Worm (Caenorhabditis elegans) whole organism, L4 larva: Measurements from ENCODE around the gene F32H5.3.

ENCODE experiments used
- D1046.2 ChIP-seq: fragments of 200-800 bp; sonication (Bioruptor generic); IDR thresholded peaks from 2 replicates; pipeline ENCODE4 v1.3.6; 2022; ENCODE audit warnings: missing genetic modification characterization, missing compliant biosample characterization
- F26F4.8 ChIP-seq: fragments of 200-800 bp; sonication (Bioruptor generic); conservative IDR thresholded peaks from 2 replicates; pipeline ENCODE4 v1.3.6; 2022; ENCODE audit warnings: missing genetic modification characterization, missing compliant biosample characterization
- F37D6.2 ChIP-seq: sonication (generic microtip); optimal IDR thresholded peaks from 2 replicates; lab custom pipeline; 2016; ENCODE audit warnings: mild to moderate bottlenecking, missing genetic modification characterization, missing compliant biosample characterization
- R02D3.7 ChIP-seq: fragments of 150-350 bp; sonication (generic microtip); optimal IDR thresholded peaks from 3 replicates; lab custom pipeline; 2014; ENCODE audit warnings: missing biosample characterization, missing genetic modification characterization
- T26A8.4 ChIP-seq: fragments of 200-800 bp; sonication (Bioruptor generic); IDR thresholded peaks from 2 replicates; pipeline ENCODE4 v1.3.6; 2022; ENCODE audit warnings: missing genetic modification characterization, missing compliant biosample characterization
- Y48G9A.11 ChIP-seq: fragments of 200-800 bp; sonication (Bioruptor generic); IDR thresholded peaks from 2 replicates; pipeline ENCODE4 v1.3.6; 2022; ENCODE audit warnings: missing genetic modification reagents, missing genetic modification characterization, missing compliant biosample characterization
- Y75B8A.6 ChIP-seq: fragments of 200-800 bp; sonication (Bioruptor generic); IDR thresholded peaks from 2 replicates; pipeline ENCODE4 v1.3.6; 2022; ENCODE audit warnings: missing genetic modification reagents, missing genetic modification characterization, missing compliant biosample characterization
- aha-1 ChIP-seq: fragments of 150-350 bp; peaks from one replicate; lab custom pipeline; 2014; ENCODE audit warnings: missing biosample characterization, missing genetic modification characterization
- ama-1 ChIP-seq: fragments of 150-350 bp; optimal IDR thresholded peaks from 2 replicates; lab custom pipeline; 2014; ENCODE audit warnings: inconsistent platforms, mixed read lengths
- arid-1 ChIP-seq: fragments of 200-800 bp; sonication (Bioruptor generic); conservative IDR thresholded peaks from 2 replicates; pipeline ENCODE4 v1.3.6; 2022; ENCODE audit warnings: missing genetic modification reagents, missing genetic modification characterization, missing compliant biosample characterization
- ceh-20 ChIP-seq: fragments of 200-800 bp; sonication (Bioruptor generic); IDR thresholded peaks from 2 replicates; pipeline ENCODE4 v1.3.6; 2022; ENCODE audit warnings: missing genetic modification reagents, missing genetic modification characterization, missing compliant biosample characterization
- ceh-28 ChIP-seq: fragments of 150-350 bp; optimal IDR thresholded peaks from 2 replicates; lab custom pipeline; 2014; ENCODE audit warnings: missing biosample characterization, missing genetic modification reagents, missing genetic modification characterization
- ceh-82 ChIP-seq: sonication (generic microtip); optimal IDR thresholded peaks from 2 replicates; lab custom pipeline; 2017; ENCODE audit warnings: missing biosample characterization, missing genetic modification characterization
- ctbp-1 ChIP-seq: fragments of 200-800 bp; sonication (Bioruptor generic); IDR thresholded peaks from 2 replicates; pipeline ENCODE4 v1.3.6; 2022; ENCODE audit warnings: missing genetic modification reagents, missing genetic modification characterization, missing compliant biosample characterization
- dmd-8 ChIP-seq: fragments of 200-800 bp; sonication (Bioruptor generic); IDR thresholded peaks from 2 replicates; pipeline ENCODE4 v1.3.6; 2022; ENCODE audit warnings: missing genetic modification characterization, missing compliant biosample characterization
- dmd-9 ChIP-seq: fragments of 200-800 bp; sonication (Bioruptor generic); IDR thresholded peaks from 2 replicates; pipeline ENCODE4 v1.3.6; 2022; ENCODE audit warnings: missing genetic modification reagents, missing genetic modification characterization, missing compliant biosample characterization
- dve-1 ChIP-seq: sonication (generic microtip); optimal IDR thresholded peaks from 2 replicates; lab custom pipeline; 2017; ENCODE audit warnings: antibody characterized with exemption, mild to moderate bottlenecking, missing genetic modification characterization, missing compliant biosample characterization; ENCODE audit not compliant: insufficient read depth
- egl-27 ChIP-seq: sonication (generic microtip); optimal IDR thresholded peaks from 3 replicates; lab custom pipeline; 2017; ENCODE audit warnings: missing biosample characterization, missing genetic modification reagents, missing genetic modification characterization
- egl-43 ChIP-seq: fragments of 200-800 bp; sonication (Bioruptor generic); IDR thresholded peaks from 2 replicates; pipeline ENCODE4 v1.3.6; 2022; ENCODE audit warnings: missing genetic modification reagents, missing genetic modification characterization, missing compliant biosample characterization
- fkh-10 ChIP-seq: fragments of 150-350 bp; optimal IDR thresholded peaks from 2 replicates; lab custom pipeline; 2014; ENCODE audit warnings: missing biosample characterization, missing genetic modification reagents, missing genetic modification characterization
- gei-8 ChIP-seq: fragments of 200-800 bp; sonication (Bioruptor generic); optimal IDR thresholded peaks from 2 replicates; lab custom pipeline; 2018; ENCODE audit warnings: mild to moderate bottlenecking, missing genetic modification characterization, missing compliant biosample characterization
- hif-1 ChIP-seq, 2 experiments: sonication (generic microtip); optimal IDR thresholded peaks; 2 replicates each; lab custom pipeline; 2016 to 2017; ENCODE audit warnings: missing compliant biosample characterization in 2 of 2, missing genetic modification characterization in 2 of 2, missing genetic modification reagents in 2 of 2, missing genotype in 2 of 2, mild to moderate bottlenecking in 1 of 2
- hlh-11 ChIP-seq: fragments of 200-800 bp; sonication (Bioruptor generic); optimal IDR thresholded peaks from 2 replicates; lab custom pipeline; 2018; ENCODE audit warnings: mild to moderate bottlenecking, missing genetic modification characterization, missing compliant biosample characterization
- hlh-30 ChIP-seq: sonication (generic microtip); optimal IDR thresholded peaks from 2 replicates; lab custom pipeline; 2017; ENCODE audit warnings: antibody characterized with exemption, mild to moderate bottlenecking, missing genetic modification characterization, missing compliant biosample characterization; ENCODE audit not compliant: insufficient read depth
- lim-7 ChIP-seq: fragments of 200-800 bp; sonication (Bioruptor generic); IDR thresholded peaks from 2 replicates; pipeline ENCODE4 v1.3.6; 2022; ENCODE audit warnings: missing genetic modification characterization, missing compliant biosample characterization
- lir-3 ChIP-seq: sonication (generic microtip); optimal IDR thresholded peaks from 2 replicates; lab custom pipeline; 2016; ENCODE audit warnings: mild to moderate bottlenecking, missing genetic modification characterization, missing compliant biosample characterization
- madf-5 ChIP-seq, 2 experiments: fragments of 200-800 bp; sonication (Bioruptor generic); IDR thresholded peaks; 2 replicates each; pipeline ENCODE4 v1.3.6; 2022; ENCODE audit warnings: missing compliant biosample characterization in 2 of 2, missing genetic modification characterization in 2 of 2
- madf-9 ChIP-seq: fragments of 200-800 bp; sonication (Bioruptor generic); conservative IDR thresholded peaks from 2 replicates; pipeline ENCODE4 v1.3.6; 2022; ENCODE audit warnings: missing genetic modification reagents, missing genetic modification characterization, missing compliant biosample characterization
- mdl-1 ChIP-seq, 2 experiments: fragments of 150-350 bp in 1 of 2; sonication (generic microtip) in 1 of 2; optimal IDR thresholded peaks; 2 replicates each; lab custom pipeline; 2014 to 2017; ENCODE audit warnings: missing biosample characterization in 2 of 2, missing genetic modification characterization in 2 of 2
- mep-1 ChIP-seq: fragments of 150-350 bp; sonication (generic microtip); optimal IDR thresholded peaks from 3 replicates; lab custom pipeline; 2014; ENCODE audit warnings: missing biosample characterization, missing genetic modification characterization
- mxl-2 ChIP-seq: fragments of 200-800 bp; sonication (Bioruptor generic); conservative IDR thresholded peaks from 2 replicates; pipeline ENCODE4 v1.3.6; 2022; ENCODE audit warnings: missing genetic modification reagents, missing genetic modification characterization, missing compliant biosample characterization
- mxl-3 ChIP-seq: fragments of 200-800 bp; sonication (Bioruptor generic); optimal IDR thresholded peaks from 2 replicates; lab custom pipeline; 2018; ENCODE audit warnings: mild to moderate bottlenecking, missing genetic modification characterization, missing compliant biosample characterization
- nhr-11 ChIP-seq: fragments of 150-350 bp; optimal IDR thresholded peaks from 2 replicates; lab custom pipeline; 2014; ENCODE audit warnings: missing biosample characterization, missing genetic modification characterization
- nhr-28 ChIP-seq: fragments of 150-350 bp; optimal IDR thresholded peaks from 2 replicates; lab custom pipeline; 2014; ENCODE audit warnings: missing biosample characterization, missing genetic modification characterization
- nhr-41 ChIP-seq: fragments of 200-800 bp; sonication (Bioruptor generic); IDR thresholded peaks from 2 replicates; pipeline ENCODE4 v1.3.6; 2022; ENCODE audit warnings: missing genetic modification reagents, missing genetic modification characterization, missing compliant biosample characterization
- pha-4 ChIP-seq, 2 experiments: fragments of 150-350 bp in 1 of 2; fragments of 200-800 bp in 1 of 2; sonication (Bioruptor generic) in 1 of 2; IDR thresholded peaks in 1 of 2; optimal IDR thresholded peaks in 1 of 2; 2 replicates each; pipeline versions ENCODE4 v1.3.6 to Lab custom; 2014 to 2022; ENCODE audit warnings: missing genetic modification characterization in 2 of 2, missing genetic modification reagents in 2 of 2, missing biosample characterization in 1 of 2, missing compliant biosample characterization in 1 of 2
- rbr-2 ChIP-seq: sonication (generic microtip); optimal IDR thresholded peaks from 2 replicates; lab custom pipeline; 2016; ENCODE audit warnings: missing genotype, missing genetic modification characterization, missing compliant biosample characterization
- set-16 ChIP-seq: fragments of 200-800 bp; sonication (Bioruptor generic); IDR thresholded peaks from 2 replicates; pipeline ENCODE4 v1.3.6; 2022; ENCODE audit warnings: missing genetic modification reagents, missing genetic modification characterization, missing compliant biosample characterization
- skn-1 ChIP-seq: fragments of 150-350 bp; optimal IDR thresholded peaks from 2 replicates; lab custom pipeline; 2014; ENCODE audit warnings: missing biosample characterization, missing genetic modification characterization
- snpc-1.2 ChIP-seq: fragments of 200-800 bp; sonication (Bioruptor generic); IDR thresholded peaks from 2 replicates; pipeline ENCODE4 v1.3.6; 2022; ENCODE audit warnings: missing genetic modification reagents, missing genetic modification characterization, missing compliant biosample characterization
- snpc-4 ChIP-seq: fragments of 150-350 bp; optimal IDR thresholded peaks from 2 replicates; lab custom pipeline; 2014; ENCODE audit warnings: missing biosample characterization, missing genetic modification characterization
- tag-97 ChIP-seq: fragments of 200-800 bp; sonication (Bioruptor generic); IDR thresholded peaks from 2 replicates; pipeline ENCODE4 v1.3.6; 2022; ENCODE audit warnings: missing genetic modification characterization, missing compliant biosample characterization
- unc-62 ChIP-seq, 3 experiments: fragments of 150-350 bp in 1 of 3; sonication (generic microtip); optimal IDR thresholded peaks in 2 of 3; peaks in 1 of 3; 1 replicate in 1 of 3; 2 replicates in 2 of 3; lab custom pipeline; 2014 to 2017; ENCODE audit warnings: missing biosample characterization in 3 of 3, missing genetic modification characterization in 3 of 3, missing genetic modification reagents in 3 of 3, missing genotype in 1 of 3
- zfp-3 ChIP-seq: fragments of 200-800 bp; sonication (Bioruptor generic); conservative IDR thresholded peaks from 2 replicates; pipeline ENCODE4 v1.3.6; 2022; ENCODE audit warnings: missing genetic modification reagents, missing genetic modification characterization, missing compliant biosample characterization
- zip-11 ChIP-seq: fragments of 200-800 bp; sonication (Bioruptor generic); IDR thresholded peaks from 2 replicates; pipeline ENCODE4 v1.3.6; 2022; ENCODE audit warnings: missing genetic modification characterization, missing compliant biosample characterization
- zip-2 ChIP-seq: fragments of 150-350 bp; optimal IDR thresholded peaks from 2 replicates; lab custom pipeline; 2014; ENCODE audit warnings: missing biosample characterization, missing genetic modification characterization

Gene F32H5.3

DNA sequence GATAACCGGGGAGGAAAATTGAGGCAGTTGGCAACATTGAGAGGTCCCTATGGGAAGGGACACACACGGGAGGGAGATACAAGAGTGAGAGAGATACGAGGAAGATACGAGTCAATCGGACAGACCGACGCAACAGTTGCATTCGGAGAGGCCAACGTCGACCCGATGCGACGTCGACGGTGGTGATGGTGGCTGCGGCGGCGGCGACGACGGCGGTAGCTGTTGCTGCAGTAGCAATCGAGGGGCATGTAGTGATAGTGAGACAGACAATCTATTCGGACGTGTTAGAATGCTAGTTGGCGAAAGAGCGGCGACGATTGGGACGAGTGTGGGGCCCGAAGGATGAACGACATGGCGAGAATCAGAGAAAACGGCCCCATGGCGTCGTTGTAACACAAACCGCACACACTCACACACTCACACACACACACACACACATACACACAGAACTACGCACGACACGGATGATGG is 34.2 kb downstream of the F32H5.3 start:
- TF ChIP-seq zip-2 (no peak), nhr-28 (peak; percentile 87), hlh-30 (tag; lab: Kevin White, UChicago) (no peak), madf-5 (GFP tag; IDR thresholded peaks at IDR 0.05; lab: Robert Waterston, UW) (no peak), D1046.2 (0 out of 2 replicates have a peak, but pooled peaks have one; percentile 9), lir-3 (tag; lab: Kevin White, UChicago) (no peak), zip-11 (GFP tag; lab: Robert Waterston, UW) (no peak), rbr-2 (tag; lab: Kevin White, UChicago) (peak; percentile 18), lim-7 (0 out of 2 replicates have a peak, but pooled peaks have one; percentile 45), hlh-11 (tag; lab: Kevin White, UChicago) (peak; percentile 73), unc-62 (GFP tag; optimal IDR thresholded peaks at IDR 0.05 in 1 of 2; lab: Kevin White, UChicago) (peak in 1 of 2 experiments; percentile 85), unc-62 (tag; optimal IDR thresholded peaks at IDR 0.05; lab: Kevin White, UChicago) (no peak), mep-1 (tag; lab: Kevin White, UChicago) (peak; percentile 10), fkh-10 (GFP tag; lab: Kevin White, UChicago) (no peak), ctbp-1 (GFP tag; lab: Robert Waterston, UW) (peak; percentile 41; the same call in 1 of the 2 replicates), snpc-1.2 (GFP tag; lab: Robert Waterston, UW) (no peak), egl-43 (GFP tag; lab: Robert Waterston, UW) (0 out of 2 replicates have a peak, but pooled peaks have one; percentile 15), gei-8 (peak; percentile 8), mxl-3 (GFP tag; lab: Kevin White, UChicago) (peak; percentile 57), nhr-11 (tag; lab: Kevin White, UChicago) (peak; percentile 20), nhr-41 (GFP tag; lab: Robert Waterston, UW) (no peak), mxl-2 (GFP tag; lab: Robert Waterston, UW) (no peak), set-16 (GFP tag; lab: Robert Waterston, UW) (peak; percentile 73), hif-1 (tag; optimal IDR thresholded peaks at IDR 0.05; lab: Kevin White, UChicago) (peak in 1 of 2 experiments; percentile 8), F37D6.2 (no peak), snpc-4 (no peak), madf-9 (no peak), mdl-1 (tag; optimal IDR thresholded peaks at IDR 0.05; lab: Kevin White, UChicago) (peak in 1 of 2 experiments; percentile 56), ceh-28 (no peak), pha-4 (GFP tag; IDR thresholded peaks at IDR 0.05; lab: Robert Waterston, UW) (no peak), pha-4 (tag; optimal IDR thresholded peaks at IDR 0.05; lab: Kevin White, UChicago) (no peak)

DNA sequence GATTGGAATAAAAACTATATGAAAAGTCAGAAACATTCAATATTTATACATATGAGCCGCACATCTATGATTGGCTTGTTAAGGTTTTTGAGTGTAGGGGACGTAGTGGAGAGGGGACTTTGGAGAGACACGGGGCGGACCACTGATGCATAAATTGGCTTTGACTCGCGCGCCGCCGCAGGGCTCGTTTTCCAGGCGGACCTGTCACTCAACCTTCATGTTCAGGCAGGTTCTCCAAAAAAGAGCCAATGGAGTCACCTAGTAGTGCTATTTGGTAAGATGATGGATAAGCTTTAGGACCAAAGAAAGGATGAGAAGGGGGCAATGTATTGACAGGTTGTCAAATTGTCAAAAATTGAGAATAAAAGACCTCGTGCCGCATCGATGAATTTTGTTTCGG is 35.8 kb downstream of the F32H5.3 start:
- TF ChIP-seq egl-43 (GFP tag; lab: Robert Waterston, UW) (peak; percentile 55; the same call in 1 of the 2 replicates), ceh-20 (GFP tag; lab: Robert Waterston, UW) (0 out of 2 replicates have a peak, but pooled peaks have one; percentile 12), Y75B8A.6 (GFP tag; lab: Robert Waterston, UW) (no peak), set-16 (GFP tag; lab: Robert Waterston, UW) (0 out of 2 replicates have a peak, but pooled peaks have one; percentile 16), fkh-10 (GFP tag; lab: Kevin White, UChicago) (no peak), unc-62 (GFP tag; optimal IDR thresholded peaks at IDR 0.05 in 1 of 2; lab: Kevin White, UChicago) (peak in 1 of 2 experiments; percentile 82), unc-62 (tag; optimal IDR thresholded peaks at IDR 0.05; lab: Kevin White, UChicago) (no peak), zfp-3 (GFP tag; lab: Robert Waterston, UW) (no peak)
- TF ChIP-seq, all 104 proteins: peak for 4

DNA sequence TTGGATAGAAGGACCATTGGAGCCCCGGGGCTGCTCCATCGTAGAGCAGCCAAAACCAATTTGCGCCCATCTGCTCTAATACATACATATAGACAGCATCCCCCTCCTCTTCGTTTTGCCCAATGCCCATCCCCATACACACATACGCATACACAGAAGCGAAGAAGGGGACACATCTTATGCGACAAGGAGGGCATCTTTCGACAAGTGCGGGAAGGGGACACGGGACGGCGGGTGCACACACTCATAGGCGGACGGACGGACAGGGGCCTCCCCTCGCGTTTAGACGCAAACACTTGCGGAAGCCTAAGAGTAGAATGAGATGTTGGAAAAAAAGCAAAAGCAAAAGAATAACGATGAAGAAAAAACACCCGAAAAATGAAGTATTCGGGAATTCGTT is 37.3 kb downstream of the F32H5.3 start:
- TF ChIP-seq pha-4 (GFP tag; IDR thresholded peaks at IDR 0.05; lab: Robert Waterston, UW) (no peak), pha-4 (tag; optimal IDR thresholded peaks at IDR 0.05; lab: Kevin White, UChicago) (no peak), ceh-82 (tag; lab: Kevin White, UChicago) (no peak), ceh-20 (GFP tag; lab: Robert Waterston, UW) (no peak), ama-1 (lab: Kevin White, UChicago) (no peak), Y48G9A.11 (GFP tag; lab: Robert Waterston, UW) (no peak), dve-1 (no peak), mxl-2 (GFP tag; lab: Robert Waterston, UW) (no peak), arid-1 (GFP tag; lab: Robert Waterston, UW) (no peak), aha-1 (no peak), tag-97 (no peak), dmd-9 (no peak), skn-1 (tag; lab: Kevin White, UChicago) (no peak), T26A8.4 (GFP tag; lab: Robert Waterston, UW) (no peak), F26F4.8 (GFP tag; lab: Robert Waterston, UW) (no peak), dmd-8 (GFP tag; lab: Robert Waterston, UW) (no peak), egl-27 (tag; lab: Kevin White, UChicago) (no peak), mdl-1 (tag; optimal IDR thresholded peaks at IDR 0.05; lab: Kevin White, UChicago) (no peak), R02D3.7 (tag; lab: Kevin White, UChicago) (no peak), gei-8 (peak; percentile 4)
